Fruit fly (Drosophila melanogaster) whole organism, adult: ENCODE results near the gene CG42811.

Experiments used
- CG11617 ChIP-seq: fragments of 200-800 bp; sonication (Bioruptor generic); optimal IDR thresholded peaks from 2 replicates; lab custom pipeline; 2017; ENCODE audit warnings: mild to moderate bottlenecking, missing biosample characterization, missing genetic modification reagents, missing genetic modification characterization
- kay ChIP-seq: fragments of 200-800 bp; sonication (Bioruptor generic); peaks from one replicate; lab custom pipeline; 2016; ENCODE audit warnings: missing biosample characterization, missing genetic modification characterization, borderline replicate concordance
- pad ChIP-seq: fragments of 200-800 bp; sonication (Bioruptor generic); optimal IDR thresholded peaks from 3 replicates; lab custom pipeline; 2017; ENCODE audit warnings: missing biosample characterization, missing genetic modification characterization, mild to moderate bottlenecking, moderate library complexity, missing genetic modification reagents

dm6 chr3R:24376565-24376964 lies 9.5 kb upstream of the CG42811 start, which contains the start of gene CG33342:
- TF ChIP-seq pad (GFP tag; lab: Kevin White, UChicago) (no peak), kay (GFP tag; lab: Kevin White, UChicago) (no peak), CG11617 (GFP tag; lab: Kevin White, UChicago) (no peak)
